Fruit fly (Drosophila melanogaster) whole organism, embryonic: Measurements from ENCODE around the gene Acp29AB.

Source experiments
- B-H2 ChIP-seq: fragments of 200-800 bp; sonication (Bioruptor generic); optimal IDR thresholded peaks from 2 replicates; lab custom pipeline; 2018; ENCODE audit warnings: missing biosample characterization, mild to moderate bottlenecking, missing genetic modification characterization
- C15 ChIP-seq: fragments of 200-800 bp; sonication (Bioruptor generic); IDR thresholded peaks from 3 replicates; pipeline ENCODE4 v1.3.6; 2022; ENCODE audit warnings: missing biosample characterization, missing genetic modification characterization
- CG11504 ChIP-seq: fragments of 200-800 bp; sonication (Bioruptor generic); optimal IDR thresholded peaks from 3 replicates; lab custom pipeline; 2019; ENCODE audit warnings: missing biosample characterization, mild to moderate bottlenecking, missing genetic modification characterization, moderate library complexity
- CG12155 ChIP-seq: fragments of 200-800 bp; sonication (Bioruptor generic); optimal IDR thresholded peaks from 3 replicates; lab custom pipeline; 2016; ENCODE audit warnings: missing biosample characterization, missing genetic modification characterization
- CG12769 ChIP-seq: fragments of 200-800 bp; sonication (Bioruptor generic); optimal IDR thresholded peaks from 2 replicates; lab custom pipeline; 2019; ENCODE audit warnings: missing biosample characterization, mild to moderate bottlenecking, missing genetic modification characterization, moderate library complexity
- CG12942 ChIP-seq: fragments of 200-800 bp; sonication (Bioruptor generic); optimal IDR thresholded peaks from 3 replicates; lab custom pipeline; 2016; ENCODE audit warnings: missing biosample characterization, missing genetic modification characterization
- CG15269 ChIP-seq: fragments of 200-800 bp; sonication (Bioruptor generic); optimal IDR thresholded peaks from 2 replicates; lab custom pipeline; 2018; ENCODE audit warnings: missing biosample characterization, mild to moderate bottlenecking, missing genetic modification characterization, moderate library complexity
- CG1792 ChIP-seq: fragments of 200-800 bp; sonication (Bioruptor generic); optimal IDR thresholded peaks from 2 replicates; lab custom pipeline; 2016; ENCODE audit warnings: missing biosample characterization, missing genetic modification characterization
- CG2129 ChIP-seq: fragments of 200-800 bp; sonication (Bioruptor generic); IDR thresholded peaks from 2 replicates; pipeline ENCODE4 v1.3.6; 2022; ENCODE audit warnings: missing biosample characterization, missing genetic modification characterization; ENCODE audit not compliant: partially characterized antibody
- CG2199 ChIP-seq: fragments of 200-800 bp; sonication (Bioruptor generic); IDR thresholded peaks from 3 replicates; pipeline ENCODE4 v1.3.6; 2022; ENCODE audit warnings: missing biosample characterization, missing genetic modification characterization
- CG30403 ChIP-seq: fragments of 200-800 bp; sonication (Bioruptor generic); optimal IDR thresholded peaks from 3 replicates; lab custom pipeline; 2016; ENCODE audit warnings: missing biosample characterization, missing genetic modification characterization
- CG31441 ChIP-seq: fragments of 200-800 bp; sonication (Bioruptor generic); IDR thresholded peaks from 2 replicates; pipeline ENCODE4 v1.3.6; 2022; ENCODE audit warnings: missing biosample characterization, missing genetic modification characterization
- CG3281 ChIP-seq: fragments of 200-800 bp; sonication (Bioruptor generic); optimal IDR thresholded peaks from 3 replicates; lab custom pipeline; 2017; ENCODE audit warnings: missing biosample characterization, mild to moderate bottlenecking, missing genetic modification characterization
- CG4404 ChIP-seq: fragments of 200-800 bp; sonication (Bioruptor generic); IDR thresholded peaks from 2 replicates; pipeline ENCODE4 v1.3.6; 2022; ENCODE audit warnings: missing biosample characterization, missing genetic modification characterization
- CG4854 ChIP-seq: fragments of 200-800 bp; sonication (Bioruptor generic); optimal IDR thresholded peaks from 2 replicates; lab custom pipeline; 2016; ENCODE audit warnings: missing biosample characterization, missing genetic modification characterization, inconsistent platforms
- CG6175 ChIP-seq: fragments of 200-800 bp; sonication (Bioruptor generic); IDR thresholded peaks from 3 replicates; pipeline ENCODE4 v1.3.6; 2022; ENCODE audit warnings: missing biosample characterization, missing genetic modification characterization
- CG7271 ChIP-seq: fragments of 200-800 bp; sonication (Bioruptor generic); optimal IDR thresholded peaks from 2 replicates; lab custom pipeline; 2018; ENCODE audit warnings: missing biosample characterization, mild to moderate bottlenecking, missing genetic modification characterization, moderate library complexity
- CG7357 ChIP-seq: fragments of 200-800 bp; sonication (Bioruptor generic); IDR thresholded peaks from 3 replicates; pipeline ENCODE4 v1.3.6; 2022; ENCODE audit warnings: missing biosample characterization, missing genetic modification characterization
- CHES-1-like ChIP-seq: fragments of 200-800 bp; sonication (Bioruptor generic); optimal IDR thresholded peaks from 2 replicates; lab custom pipeline; 2016; ENCODE audit warnings: missing biosample characterization, missing genetic modification characterization
- Drgx ChIP-seq: fragments of 200-800 bp; sonication (Bioruptor generic); IDR thresholded peaks from 2 replicates; pipeline ENCODE4 v1.3.6; 2022; ENCODE audit warnings: missing biosample characterization, missing genetic modification characterization
- Fer1 ChIP-seq: fragments of 200-800 bp; sonication (Bioruptor generic); optimal IDR thresholded peaks from 2 replicates; lab custom pipeline; 2017; ENCODE audit warnings: missing biosample characterization, mild to moderate bottlenecking, missing genetic modification characterization
- HLH4C ChIP-seq: fragments of 200-800 bp; sonication (Bioruptor generic); IDR thresholded peaks from 3 replicates; pipeline ENCODE4 v1.3.6; 2022; ENCODE audit warnings: missing biosample characterization, missing genetic modification characterization; ENCODE audit not compliant: partially characterized antibody
- Hand ChIP-seq: fragments of 200-800 bp; sonication (Bioruptor generic); optimal IDR thresholded peaks from 2 replicates; lab custom pipeline; 2017; ENCODE audit warnings: mild to moderate bottlenecking, missing biosample characterization, missing genetic modification reagents, missing genetic modification characterization
- Hr78 ChIP-seq, 2 experiments: fragments of 200-800 bp in 1 of 2; fragments of >200 bp in 1 of 2; sonication (Bioruptor generic) in 1 of 2; optimal IDR thresholded peaks; 2 replicates each; lab custom pipeline; 2017 to 2019; ENCODE audit warnings: missing biosample characterization in 2 of 2, missing genetic modification characterization in 2 of 2, mild to moderate bottlenecking in 1 of 2, moderate library complexity in 1 of 2
- Med ChIP-seq: fragments of 200-800 bp; sonication (Bioruptor generic); peaks from one replicate; lab custom pipeline; 2016; ENCODE audit warnings: missing biosample characterization, missing genetic modification characterization, mild to moderate bottlenecking, inconsistent platforms, moderate library complexity
- Mes4 ChIP-seq: fragments of 200-800 bp; sonication (Bioruptor generic); optimal IDR thresholded peaks from 2 replicates; lab custom pipeline; 2016; ENCODE audit warnings: missing biosample characterization, missing genetic modification characterization
- Spps ChIP-seq: fragments of 200-800 bp; sonication (Bioruptor generic); optimal IDR thresholded peaks from 2 replicates; lab custom pipeline; 2018; ENCODE audit warnings: missing biosample characterization, mild to moderate bottlenecking, missing genetic modification characterization
- ac ChIP-seq: fragments of 200-800 bp; sonication (Bioruptor generic); optimal IDR thresholded peaks from 3 replicates; lab custom pipeline; 2017; ENCODE audit warnings: missing biosample characterization, mild to moderate bottlenecking, missing genetic modification characterization
- bcd ChIP-seq: fragments of 200-800 bp; sonication (Bioruptor generic); optimal IDR thresholded peaks from 2 replicates; lab custom pipeline; 2017; ENCODE audit warnings: missing biosample characterization, mild to moderate bottlenecking, missing genetic modification characterization
- bigmax ChIP-seq: fragments of 200-800 bp; sonication (Bioruptor generic); optimal IDR thresholded peaks from 2 replicates; lab custom pipeline; 2018; ENCODE audit warnings: missing biosample characterization, mild to moderate bottlenecking, missing genetic modification characterization
- dm ChIP-seq: fragments of 200-800 bp; sonication (Bioruptor generic); optimal IDR thresholded peaks from 3 replicates; lab custom pipeline; 2016; ENCODE audit warnings: missing biosample characterization, missing genetic modification characterization
- eve ChIP-seq, 2 experiments: fragments of >200 bp; optimal IDR thresholded peaks; 2 replicates each; lab custom pipeline; 2017; ENCODE audit warnings: missing biosample characterization in 2 of 2, missing genetic modification characterization in 2 of 2
- ewg ChIP-seq: fragments of 200-800 bp; sonication (Bioruptor generic); optimal IDR thresholded peaks from 3 replicates; lab custom pipeline; 2017; ENCODE audit warnings: mild to moderate bottlenecking, missing biosample characterization, missing genetic modification reagents, missing genetic modification characterization
- hb ChIP-seq: fragments of 200-800 bp; sonication (Bioruptor generic); IDR thresholded peaks from 3 replicates; pipeline ENCODE4 v1.3.6; 2022; ENCODE audit warnings: missing biosample characterization, missing genetic modification characterization; ENCODE audit not compliant: partially characterized antibody
- insv ChIP-seq, 2 experiments: fragments of 200-800 bp; sonication (Bioruptor generic); optimal IDR thresholded peaks; 3 replicates each; lab custom pipeline; 2016 to 2018; ENCODE audit warnings: missing biosample characterization in 2 of 2, missing genetic modification characterization in 2 of 2
- jumu ChIP-seq: fragments of 200-800 bp; sonication (Bioruptor generic); optimal IDR thresholded peaks from 3 replicates; lab custom pipeline; 2016; ENCODE audit warnings: missing biosample characterization, missing genetic modification characterization
- ken ChIP-seq: fragments of 200-800 bp; sonication (Bioruptor generic); IDR thresholded peaks from 3 replicates; pipeline ENCODE4 v1.3.6; 2022; ENCODE audit warnings: missing biosample characterization, missing genetic modification characterization
- maf-S ChIP-seq: fragments of 200-800 bp; sonication (Bioruptor generic); optimal IDR thresholded peaks from 2 replicates; lab custom pipeline; 2016; ENCODE audit warnings: missing biosample characterization, missing genetic modification characterization
- nau ChIP-seq: fragments of 200-800 bp; sonication (Bioruptor generic); optimal IDR thresholded peaks from 3 replicates; lab custom pipeline; 2017; ENCODE audit warnings: missing biosample characterization, mild to moderate bottlenecking, missing genetic modification characterization, missing genetic modification reagents
- oc ChIP-seq: fragments of 200-800 bp; sonication (Bioruptor generic); optimal IDR thresholded peaks from 2 replicates; lab custom pipeline; 2018; ENCODE audit warnings: missing biosample characterization, mild to moderate bottlenecking, missing genetic modification characterization, moderate library complexity
- org-1 ChIP-seq: fragments of 200-800 bp; sonication (Bioruptor generic); optimal IDR thresholded peaks from 2 replicates; lab custom pipeline; 2017; ENCODE audit warnings: missing biosample characterization, missing genetic modification characterization
- sim ChIP-seq: fragments of 200-800 bp; sonication (Bioruptor generic); IDR thresholded peaks from 2 replicates; pipeline ENCODE4 v1.3.6; 2022; ENCODE audit warnings: missing biosample characterization, missing genetic modification characterization
- sna ChIP-seq: fragments of 200-800 bp; sonication (Bioruptor generic); IDR thresholded peaks from 2 replicates; pipeline ENCODE4 v1.3.6; 2022; ENCODE audit warnings: missing biosample characterization, missing genetic modification characterization; ENCODE audit not compliant: partially characterized antibody
- ssp ChIP-seq: fragments of 200-800 bp; sonication (Bioruptor generic); IDR thresholded peaks from 2 replicates; pipeline ENCODE4 v1.3.6; 2022; ENCODE audit warnings: missing biosample characterization, missing genetic modification characterization
- tap ChIP-seq: fragments of 200-800 bp; optimal IDR thresholded peaks from 3 replicates; lab custom pipeline; 2019; ENCODE audit warnings: missing biosample characterization, mild to moderate bottlenecking, missing genetic modification characterization, moderate library complexity
- twi ChIP-seq: fragments of 200-800 bp; optimal IDR thresholded peaks from 2 replicates; lab custom pipeline; 2019; ENCODE audit warnings: missing biosample characterization, mild to moderate bottlenecking, missing genetic modification characterization, moderate library complexity
- wor ChIP-seq: fragments of 200-800 bp; sonication (Bioruptor generic); IDR thresholded peaks from 2 replicates; pipeline ENCODE4 v1.3.6; 2022; ENCODE audit warnings: missing biosample characterization, missing genetic modification characterization
- z ChIP-seq: fragments of 200-800 bp; sonication (Bioruptor generic); IDR thresholded peaks from 3 replicates; pipeline ENCODE4 v1.3.6; 2022; ENCODE audit warnings: missing biosample characterization, missing genetic modification characterization

The Acp29AB gene

dm6 chr2L:8364006-8364956 is 28.7 kb downstream of the Acp29AB start, which contains the start of the genes RpS13 and CSN8 (continued):
- TF ChIP-seq sim (GFP tag; lab: Robert Waterston, UW) (no peak), CG6175 (GFP tag; lab: Robert Waterston, UW) (no peak), eve (GFP tag; optimal IDR thresholded peaks at IDR 0.05; lab: Kevin White, UChicago) (peak in 1 of 2 experiments; percentile 69), insv (GFP tag; optimal IDR thresholded peaks at IDR 0.05; lab: Kevin White, UChicago) (peak in 1 of 2 experiments; percentile 40), CG4404 (GFP tag; lab: Robert Waterston, UW) (no peak), CG12155 (GFP tag; lab: Kevin White, UChicago) (no peak), Hand (no peak), jumu (GFP tag; lab: Kevin White, UChicago) (no peak), Hr78 (GFP tag; optimal IDR thresholded peaks at IDR 0.05; lab: Kevin White, UChicago) (no peak), CG30403 (GFP tag; lab: Kevin White, UChicago) (no peak), nau (GFP tag; lab: Kevin White, UChicago) (peak; percentile 16), CG7271 (peak; percentile 17), ac (GFP tag; lab: Kevin White, UChicago) (no peak), maf-S (GFP tag; lab: Kevin White, UChicago) (peak; percentile 22), CG2199 (GFP tag; lab: Robert Waterston, UW) (no peak), CG12769 (tag; lab: Kevin White, UChicago) (no peak), CG11504 (tag; lab: Kevin White, UChicago) (peak; percentile 44), Spps (tag; lab: Kevin White, UChicago) (no peak), CG12942 (GFP tag; lab: Kevin White, UChicago) (no peak), dm (peak; percentile 92), ken (GFP tag; lab: Robert Waterston, UW) (no peak), CG3281 (GFP tag; lab: Kevin White, UChicago) (peak; percentile 55), CG31441 (GFP tag; lab: Robert Waterston, UW) (peak; percentile 54; the same call in 1 of the 2 replicates), HLH4C (GFP tag; lab: Robert Waterston, UW) (peak; percentile 92), tap (peak; percentile 11), Med (peak; percentile 61), Drgx (GFP tag; lab: Robert Waterston, UW) (peak; percentile 16; the same call in 1 of the 2 replicates), B-H2 (GFP tag; lab: Kevin White, UChicago) (peak; percentile 14), org-1 (GFP tag; lab: Kevin White, UChicago) (no peak), ewg (no peak), sna (GFP tag; lab: Robert Waterston, UW) (peak; percentile 95), wor (GFP tag; lab: Robert Waterston, UW) (no peak), CG15269 (tag; lab: Kevin White, UChicago) (no peak), CG7357 (0 out of 3 replicates have a peak, but pooled peaks have one; percentile 11), CG1792 (GFP tag; lab: Kevin White, UChicago) (no peak), CG4854 (no peak), hb (GFP tag; lab: Robert Waterston, UW) (peak; percentile 94), oc (no peak), bigmax (peak; percentile 95), Fer1 (GFP tag; lab: Kevin White, UChicago) (peak; percentile 52), z (GFP tag; lab: Robert Waterston, UW) (no peak), CG2129 (GFP tag; lab: Robert Waterston, UW) (peak; percentile 91), Mes4 (peak; percentile 26), bcd (GFP tag; lab: Kevin White, UChicago) (peak; percentile 11), C15 (GFP tag; lab: Robert Waterston, UW) (no peak), twi (peak; percentile 35), CHES-1-like (GFP tag; lab: Kevin White, UChicago) (peak; percentile 8), ssp (GFP tag; lab: Robert Waterston, UW) (no peak)
